Worm (Caenorhabditis elegans) whole organism, L3 larva: ENCODE data around the gene T20B3.14.

Experiments
- R02D3.7 ChIP-seq: fragments of 150-350 bp; optimal IDR thresholded peaks from 2 replicates; lab custom pipeline; 2014; ENCODE audit warnings: missing biosample characterization, missing genetic modification characterization
- aly-2 ChIP-seq: fragments of 150-350 bp; optimal IDR thresholded peaks from 2 replicates; lab custom pipeline; 2014; ENCODE audit warnings: missing biosample characterization, missing genetic modification characterization
- ama-1 ChIP-seq: fragments of 150-350 bp; optimal IDR thresholded peaks from 2 replicates; lab custom pipeline; 2018
- ceh-16 ChIP-seq: sonication (generic microtip); optimal IDR thresholded peaks from 2 replicates; lab custom pipeline; 2017; ENCODE audit warnings: missing biosample characterization, missing genetic modification characterization
- ceh-9 ChIP-seq: sonication (generic microtip); optimal IDR thresholded peaks from 2 replicates; lab custom pipeline; 2018; ENCODE audit warnings: missing biosample characterization, missing genetic modification characterization
- daf-12 ChIP-seq: fragments of 150-350 bp; optimal IDR thresholded peaks from 2 replicates; lab custom pipeline; 2014; ENCODE audit warnings: missing biosample characterization, missing genetic modification reagents, missing genetic modification characterization
- egl-27 ChIP-seq: sonication (generic microtip); optimal IDR thresholded peaks from 4 replicates; lab custom pipeline; 2017; ENCODE audit warnings: missing biosample characterization, missing genetic modification reagents, missing genetic modification characterization
- elt-2 ChIP-seq: sonication (generic microtip); optimal IDR thresholded peaks from 2 replicates; lab custom pipeline; 2016; ENCODE audit warnings: missing genetic modification reagents, mild to moderate bottlenecking, missing genetic modification characterization, missing compliant biosample characterization
- elt-3 ChIP-seq, 3 experiments: fragments of 150-350 bp in 1 of 3; sonication (generic microtip) in 2 of 3; optimal IDR thresholded peaks; 2 replicates in 2 of 3; 4 replicates in 1 of 3; lab custom pipeline; 2014 to 2017; ENCODE audit warnings: missing biosample characterization in 3 of 3, missing genetic modification characterization in 3 of 3
- fkh-10 ChIP-seq: sonication (generic microtip); optimal IDR thresholded peaks from 2 replicates; lab custom pipeline; 2017; ENCODE audit warnings: missing biosample characterization, missing genetic modification reagents, missing genetic modification characterization
- fos-1 ChIP-seq: fragments of 150-350 bp; optimal IDR thresholded peaks from 2 replicates; lab custom pipeline; 2014; ENCODE audit warnings: missing biosample characterization, missing genetic modification characterization
- hmg-11 ChIP-seq: sonication (generic microtip); optimal IDR thresholded peaks from 2 replicates; lab custom pipeline; 2016; ENCODE audit warnings: missing genetic modification characterization, missing compliant biosample characterization
- lin-15B ChIP-seq: fragments of 150-350 bp; optimal IDR thresholded peaks from 2 replicates; lab custom pipeline; 2014; ENCODE audit warnings: missing biosample characterization, missing genetic modification characterization
- lin-39 ChIP-seq: fragments of 150-350 bp; optimal IDR thresholded peaks from 2 replicates; lab custom pipeline; 2018; ENCODE audit warnings: missing biosample characterization, missing genetic modification reagents, missing genetic modification characterization
- lsy-12 ChIP-seq: sonication (generic microtip); optimal IDR thresholded peaks from 2 replicates; lab custom pipeline; 2016; ENCODE audit warnings: mild to moderate bottlenecking, missing genetic modification characterization, missing compliant biosample characterization
- mml-1 ChIP-seq: fragments of 150-350 bp; sonication (generic microtip); optimal IDR thresholded peaks from 3 replicates; lab custom pipeline; 2014; ENCODE audit warnings: missing biosample characterization, missing genetic modification characterization
- nfya-1 ChIP-seq: sonication (generic microtip); optimal IDR thresholded peaks from 2 replicates; lab custom pipeline; 2017; ENCODE audit warnings: missing genetic modification characterization, mild to moderate bottlenecking, missing compliant biosample characterization, antibody characterized with exemption, moderate library complexity; ENCODE audit not compliant: insufficient read depth
- nhr-237 ChIP-seq: fragments of 150-350 bp; optimal IDR thresholded peaks from 2 replicates; lab custom pipeline; 2014; ENCODE audit warnings: missing biosample characterization, missing genetic modification characterization
- nhr-25 ChIP-seq: sonication (generic microtip); optimal IDR thresholded peaks from 2 replicates; lab custom pipeline; 2017; ENCODE audit warnings: missing biosample characterization, missing genetic modification characterization
- nhr-43 ChIP-seq: sonication (generic microtip); optimal IDR thresholded peaks from 2 replicates; lab custom pipeline; 2016; ENCODE audit warnings: mild to moderate bottlenecking, missing genetic modification characterization, missing compliant biosample characterization; ENCODE audit not compliant: poor library complexity, severe bottlenecking
- pha-4 ChIP-seq: fragments of 150-350 bp; optimal IDR thresholded peaks from 2 replicates; lab custom pipeline; 2014; ENCODE audit warnings: missing biosample characterization, missing genetic modification reagents, missing genetic modification characterization
- pqm-1 ChIP-seq: fragments of 150-350 bp; optimal IDR thresholded peaks from 2 replicates; lab custom pipeline; 2017; ENCODE audit warnings: missing biosample characterization, missing genetic modification characterization, inconsistent platforms
- sea-2 ChIP-seq: fragments of 150-350 bp; sonication (generic microtip); optimal IDR thresholded peaks from 4 replicates; lab custom pipeline; 2014; ENCODE audit warnings: missing biosample characterization, missing genetic modification reagents, missing genetic modification characterization
- skn-1 ChIP-seq: fragments of 150-350 bp; optimal IDR thresholded peaks from 2 replicates; lab custom pipeline; 2014; ENCODE audit warnings: missing biosample characterization, missing genetic modification characterization
- snpc-4 ChIP-seq: fragments of 150-350 bp; optimal IDR thresholded peaks from 2 replicates; lab custom pipeline; 2014; ENCODE audit warnings: missing biosample characterization, missing genetic modification characterization
- unc-39 ChIP-seq: sonication (generic microtip); optimal IDR thresholded peaks from 4 replicates; lab custom pipeline; 2017; ENCODE audit warnings: missing biosample characterization, missing genetic modification characterization
- unc-62 ChIP-seq: fragments of 150-350 bp; sonication (generic microtip); optimal IDR thresholded peaks from 4 replicates; lab custom pipeline; 2014; ENCODE audit warnings: missing biosample characterization, missing genetic modification reagents, missing genetic modification characterization
- zag-1 ChIP-seq: fragments of 150-350 bp; optimal IDR thresholded peaks from 2 replicates; lab custom pipeline; 2014; ENCODE audit warnings: missing biosample characterization, missing genetic modification characterization

Gene T20B3.14

ce11 chrV:16814541-16815207 lies 6.4 kb downstream of the T20B3.14 start:
- peak; percentile 21 for TF ChIP-seq nfya-1 (tag; lab: Kevin White, UChicago)
- TF ChIP-seq elt-3 (tag; optimal IDR thresholded peaks at IDR 0.05; lab: Kevin White, UChicago): no peak
- peak; percentile 43 for TF ChIP-seq unc-62 (GFP tag; lab: Kevin White, UChicago)
- TF ChIP-seq elt-2 (tag; lab: Kevin White, UChicago): peak; percentile 36
- TF ChIP-seq ceh-16 (tag; lab: Kevin White, UChicago): no peak

- TF ChIP-seq nhr-25 (tag; lab: Kevin White, UChicago) (no peak), daf-12 (tag; lab: Kevin White, UChicago) (no peak), lin-15B (tag; lab: Kevin White, UChicago) (no peak), nfya-1 (tag; lab: Kevin White, UChicago) (peak; percentile 99)
Observed at ce11 chrV:16812371-16812770, 8.7 kb downstream of the T20B3.14 start.

ce11 chrV:16811841-16812240 lies 9.3 kb downstream of the T20B3.14 start:
- TF ChIP-seq pha-4 (tag; lab: Kevin White, UChicago): no peak
- no peak for TF ChIP-seq nhr-43 (tag; lab: Kevin White, UChicago)
- peak; percentile 91 for TF ChIP-seq nfya-1 (tag; lab: Kevin White, UChicago)
- TF ChIP-seq nhr-237: no peak
- TF ChIP-seq unc-39 (tag; lab: Kevin White, UChicago): no peak

ce11 chrV:16808168-16808567 lies 13.0 kb downstream of the T20B3.14 start:
- no peak for TF ChIP-seq lsy-12 (tag; lab: Kevin White, UChicago)
- no peak for TF ChIP-seq ceh-9 (tag; lab: Kevin White, UChicago)
- TF ChIP-seq mml-1 (tag; lab: Kevin White, UChicago): no peak
- no peak for TF ChIP-seq lin-39 (tag; lab: Kevin White, UChicago)
- TF ChIP-seq zag-1: no peak
- no peak for TF ChIP-seq fos-1 (tag; lab: Kevin White, UChicago)
- TF ChIP-seq egl-27 (tag; lab: Kevin White, UChicago): no peak
- peak; percentile 98 for TF ChIP-seq nfya-1 (tag; lab: Kevin White, UChicago)

ce11 chrV:16804795-16805194 lies 16.3 kb downstream of the T20B3.14 start:
- TF ChIP-seq unc-62 (GFP tag; lab: Kevin White, UChicago) (no peak), nfya-1 (tag; lab: Kevin White, UChicago) (peak; percentile 54)

- no peak for TF ChIP-seq sea-2
- no peak for TF ChIP-seq R02D3.7 (tag; lab: Kevin White, UChicago)
- no peak for TF ChIP-seq unc-39 (tag; lab: Kevin White, UChicago)
- no peak for TF ChIP-seq nhr-43 (tag; lab: Kevin White, UChicago)
- TF ChIP-seq hmg-11 (tag; lab: Kevin White, UChicago): no peak
- no peak for TF ChIP-seq elt-3 (tag; optimal IDR thresholded peaks at IDR 0.05; lab: Kevin White, UChicago)
- TF ChIP-seq ceh-9 (tag; lab: Kevin White, UChicago): no peak
- TF ChIP-seq ama-1: no peak
- TF ChIP-seq mml-1 (tag; lab: Kevin White, UChicago): no peak
- no peak for TF ChIP-seq fkh-10 (GFP tag; lab: Kevin White, UChicago)
- TF ChIP-seq unc-62 (GFP tag; lab: Kevin White, UChicago): no peak
- TF ChIP-seq elt-2 (tag; lab: Kevin White, UChicago): no peak
- TF ChIP-seq snpc-4: no peak
- TF ChIP-seq skn-1 (tag; lab: Kevin White, UChicago): no peak
- no peak for TF ChIP-seq pqm-1 (tag; lab: Kevin White, UChicago)
- no peak for TF ChIP-seq ceh-16 (tag; lab: Kevin White, UChicago)
- no peak for TF ChIP-seq aly-2 (tag; lab: Kevin White, UChicago)
- TF ChIP-seq, all 47 proteins: peak for 0
Observed at ce11 chrV:16802572-16802971, 18.5 kb downstream of the T20B3.14 start, which contains the start of gene cand-1. Gene cand-1, plus strand, starts transcription at chrV:16802872.
